Worm (Caenorhabditis elegans) whole organism, young adult: Measurements from ENCODE around the gene C55A6.1.

Experiments
- C06A6.2 ChIP-seq: fragments of 200-800 bp; sonication (Bioruptor generic); conservative IDR thresholded peaks from 2 replicates; pipeline ENCODE4 v1.3.6; 2022; ENCODE audit warnings: missing genetic modification characterization, missing compliant biosample characterization
- F22D6.2 ChIP-seq: sonication (generic microtip); optimal IDR thresholded peaks from 2 replicates; lab custom pipeline; 2016; ENCODE audit warnings: mild to moderate bottlenecking, missing genetic modification characterization, missing compliant biosample characterization
- Y56A3A.18 ChIP-seq: fragments of 200-800 bp; sonication (Bioruptor generic); IDR thresholded peaks from 2 replicates; pipeline ENCODE4 v1.3.6; 2022; ENCODE audit warnings: missing genetic modification reagents, missing genetic modification characterization, missing compliant biosample characterization
- Y67H2A.10 ChIP-seq: fragments of 200-800 bp; sonication (Bioruptor generic); conservative IDR thresholded peaks from 2 replicates; pipeline ENCODE4 v1.3.6; 2022; ENCODE audit warnings: missing genetic modification reagents, missing genetic modification characterization, missing compliant biosample characterization
- Y79H2A.3 ChIP-seq: fragments of 200-800 bp; sonication (Bioruptor generic); conservative IDR thresholded peaks from 2 replicates; pipeline ENCODE4 v1.3.6; 2022; ENCODE audit warnings: missing genetic modification reagents, missing genetic modification characterization, missing compliant biosample characterization
- Y95B8A.8 ChIP-seq: fragments of 200-800 bp; sonication (Bioruptor generic); IDR thresholded peaks from 2 replicates; pipeline ENCODE4 v1.3.6; 2022; ENCODE audit warnings: missing genetic modification reagents, missing genetic modification characterization, missing compliant biosample characterization
- ZK185.1 ChIP-seq: sonication (generic microtip); optimal IDR thresholded peaks from 2 replicates; lab custom pipeline; 2016; ENCODE audit warnings: mild to moderate bottlenecking, missing genetic modification characterization, missing compliant biosample characterization; ENCODE audit not compliant: poor library complexity, severe bottlenecking
- ama-1 ChIP-seq, 3 experiments: fragments of 150-350 bp in 1 of 3; sonication (generic microtip) in 2 of 3; optimal IDR thresholded peaks; 2 replicates each; lab custom pipeline; 2014 to 2018; ENCODE audit warnings: missing biosample characterization in 2 of 3, missing genetic modification characterization in 2 of 3, missing genetic modification reagents in 2 of 3
- aptf-3 ChIP-seq: fragments of 200-800 bp; sonication (Bioruptor generic); IDR thresholded peaks from 2 replicates; pipeline ENCODE4 v1.3.6; 2022; ENCODE audit warnings: missing genetic modification characterization, missing compliant biosample characterization
- ceh-58 ChIP-seq: fragments of 200-800 bp; sonication (Bioruptor generic); IDR thresholded peaks from 2 replicates; pipeline ENCODE4 v1.3.6; 2022; ENCODE audit warnings: missing genetic modification characterization, missing compliant biosample characterization
- ceh-79 ChIP-seq: sonication (generic microtip); optimal IDR thresholded peaks from 2 replicates; lab custom pipeline; 2017; ENCODE audit warnings: mild to moderate bottlenecking, missing genetic modification characterization, missing compliant biosample characterization
- egl-44 ChIP-seq: fragments of 200-800 bp; sonication (Bioruptor generic); IDR thresholded peaks from 2 replicates; pipeline ENCODE4 v1.3.6; 2022; ENCODE audit warnings: missing genetic modification reagents, missing genetic modification characterization, missing compliant biosample characterization
- ets-4 ChIP-seq: fragments of 200-800 bp; sonication (Bioruptor generic); optimal IDR thresholded peaks from 2 replicates; lab custom pipeline; 2018; ENCODE audit warnings: mild to moderate bottlenecking, missing genetic modification characterization, missing compliant biosample characterization
- gei-17 ChIP-seq: fragments of 200-800 bp; sonication (Bioruptor generic); optimal IDR thresholded peaks from 2 replicates; lab custom pipeline; 2018; ENCODE audit warnings: mild to moderate bottlenecking, missing genetic modification characterization, missing compliant biosample characterization
- hlh-12 ChIP-seq: sonication (generic microtip); optimal IDR thresholded peaks from 2 replicates; lab custom pipeline; 2016; ENCODE audit warnings: missing genetic modification characterization, missing compliant biosample characterization
- hlh-26 ChIP-seq: fragments of 200-800 bp; sonication (Bioruptor generic); conservative IDR thresholded peaks from 2 replicates; pipeline ENCODE4 v1.3.6; 2022; ENCODE audit warnings: missing genetic modification reagents, missing genetic modification characterization, missing compliant biosample characterization
- hsf-1 ChIP-seq: fragments of 200-800 bp; sonication (Bioruptor generic); IDR thresholded peaks from 2 replicates; pipeline ENCODE4 v1.3.6; 2022; ENCODE audit warnings: missing genetic modification reagents, missing genetic modification characterization, missing compliant biosample characterization
- lag-1 ChIP-seq: fragments of 200-800 bp; sonication (Bioruptor generic); IDR thresholded peaks from 2 replicates; pipeline ENCODE4 v1.3.6; 2022; ENCODE audit warnings: missing genetic modification reagents, missing genetic modification characterization, missing compliant biosample characterization
- let-607 ChIP-seq, 2 experiments: fragments of 200-800 bp in 1 of 2; sonication (Bioruptor generic) in 1 of 2; sonication (generic microtip) in 1 of 2; optimal IDR thresholded peaks; 2 replicates each; lab custom pipeline; 2016 to 2018; ENCODE audit warnings: mild to moderate bottlenecking in 2 of 2, missing compliant biosample characterization in 2 of 2, missing genetic modification characterization in 2 of 2, moderate library complexity in 2 of 2, missing genotype in 1 of 2
- lin-40 ChIP-seq: sonication (generic microtip); optimal IDR thresholded peaks from 2 replicates; lab custom pipeline; 2016; ENCODE audit warnings: missing genetic modification characterization, mild to moderate bottlenecking, missing compliant biosample characterization, missing genotype, missing genetic modification reagents
- lsl-1 ChIP-seq: fragments of 200-800 bp; sonication (Bioruptor generic); optimal IDR thresholded peaks from 2 replicates; lab custom pipeline; 2018; ENCODE audit warnings: mild to moderate bottlenecking, missing genetic modification characterization, moderate library complexity, missing compliant biosample characterization
- madf-3 ChIP-seq: fragments of 200-800 bp; sonication (Bioruptor generic); IDR thresholded peaks from 2 replicates; pipeline ENCODE4 v1.3.6; 2022; ENCODE audit warnings: missing genetic modification reagents, missing genetic modification characterization, missing compliant biosample characterization
- madf-6 ChIP-seq: fragments of 200-800 bp; sonication (Bioruptor generic); IDR thresholded peaks from 2 replicates; pipeline ENCODE4 v1.3.6; 2022; ENCODE audit warnings: missing genetic modification reagents, missing genetic modification characterization, missing compliant biosample characterization
- mcd-1 ChIP-seq: fragments of 200-800 bp; sonication (Bioruptor generic); IDR thresholded peaks from 2 replicates; pipeline ENCODE4 v1.3.6; 2022; ENCODE audit warnings: missing genetic modification reagents, missing genetic modification characterization, missing compliant biosample characterization
- nhr-90 ChIP-seq: sonication (generic microtip); optimal IDR thresholded peaks from 2 replicates; lab custom pipeline; 2016; ENCODE audit warnings: missing genotype, mild to moderate bottlenecking, missing genetic modification characterization, missing compliant biosample characterization
- pbrm-1 ChIP-seq: fragments of 200-800 bp; sonication (Bioruptor generic); IDR thresholded peaks from 2 replicates; pipeline ENCODE4 v1.3.6; 2022; ENCODE audit warnings: missing genetic modification reagents, missing genetic modification characterization, missing compliant biosample characterization
- rcor-1 ChIP-seq: fragments of 200-800 bp; sonication (Bioruptor generic); IDR thresholded peaks from 2 replicates; pipeline ENCODE4 v1.3.6; 2022; ENCODE audit warnings: missing genetic modification reagents, missing genetic modification characterization, missing compliant biosample characterization
- sea-2 ChIP-seq: fragments of 200-800 bp; sonication (Bioruptor generic); IDR thresholded peaks from 2 replicates; pipeline ENCODE4 v1.3.6; 2022; ENCODE audit warnings: missing genetic modification characterization, missing compliant biosample characterization
- snpc-1.1 ChIP-seq: sonication (generic microtip); optimal IDR thresholded peaks from 2 replicates; lab custom pipeline; 2017; ENCODE audit warnings: missing genetic modification characterization, mild to moderate bottlenecking, missing compliant biosample characterization, antibody characterized with exemption, moderate library complexity, missing genotype, missing genetic modification reagents; ENCODE audit not compliant: insufficient read depth
- snpc-3.4 ChIP-seq: sonication (generic microtip); optimal IDR thresholded peaks from 2 replicates; lab custom pipeline; 2017; ENCODE audit warnings: missing genetic modification characterization, mild to moderate bottlenecking, missing compliant biosample characterization, antibody characterized with exemption, moderate library complexity, missing genotype, missing genetic modification reagents
- tbx-9 ChIP-seq: sonication (generic microtip); optimal IDR thresholded peaks from 2 replicates; lab custom pipeline; 2016; ENCODE audit warnings: borderline replicate concordance, missing genetic modification characterization, inconsistent platforms, missing compliant biosample characterization
- zim-3 ChIP-seq: sonication (generic microtip); optimal IDR thresholded peaks from 2 replicates; lab custom pipeline; 2017; ENCODE audit warnings: mild to moderate bottlenecking, missing genetic modification characterization, moderate library complexity, missing compliant biosample characterization
- ztf-22 ChIP-seq: fragments of 200-800 bp; sonication (Bioruptor generic); optimal IDR thresholded peaks from 2 replicates; lab custom pipeline; 2018; ENCODE audit warnings: mild to moderate bottlenecking, missing genetic modification characterization, moderate library complexity, missing compliant biosample characterization
- ztf-25 ChIP-seq: fragments of 200-800 bp; sonication (Bioruptor generic); IDR thresholded peaks from 2 replicates; pipeline ENCODE4 v1.3.6; 2022; ENCODE audit warnings: missing genetic modification reagents, missing genetic modification characterization, missing compliant biosample characterization
- ztf-26 ChIP-seq: sonication (generic microtip); optimal IDR thresholded peaks from 2 replicates; lab custom pipeline; 2017; ENCODE audit warnings: missing genetic modification characterization, missing compliant biosample characterization

C55A6.1 gene

DNA sequence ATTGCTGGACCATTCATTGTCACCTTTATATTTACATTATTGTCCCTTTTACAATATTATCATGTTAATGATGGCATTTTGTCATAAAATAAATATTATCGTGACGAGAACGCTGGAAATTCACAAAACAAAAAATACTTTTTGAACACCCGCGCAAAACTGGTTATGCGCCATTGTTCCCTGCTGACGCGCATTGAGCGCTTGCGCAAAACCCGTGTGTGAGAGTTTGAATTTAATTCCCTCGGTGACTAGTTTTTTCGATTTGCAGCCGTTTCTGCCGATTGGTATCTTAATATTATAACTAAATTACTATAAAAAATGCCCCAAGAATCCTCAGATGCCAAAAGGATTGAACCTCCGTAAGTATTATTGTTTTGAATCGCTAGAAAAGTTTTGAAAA lies 16.7 kb upstream of the C55A6.1 start, which contains the start of gene pafo-1 (continued):
- TF ChIP-seq gei-17 (GFP tag; lab: Kevin White, UChicago) = no peak

DNA sequence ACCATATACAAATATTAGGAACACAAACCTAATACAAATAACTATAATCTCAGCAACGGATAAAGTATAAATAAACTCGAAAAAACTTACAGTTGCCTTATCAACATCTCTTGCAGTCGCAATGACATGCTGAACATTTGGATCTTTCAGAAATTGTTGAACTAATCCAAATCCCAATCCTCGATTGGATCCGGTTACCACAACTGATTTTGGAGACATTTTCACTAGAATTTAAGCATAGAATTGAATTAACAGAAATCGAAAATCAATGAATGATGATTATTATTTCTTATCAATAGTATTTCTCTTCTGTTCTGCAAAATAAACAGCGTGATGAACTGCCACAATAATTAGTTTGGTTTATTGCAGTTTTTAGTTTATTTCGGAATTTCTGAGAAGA lies 15.4 kb upstream of the C55A6.1 start, which contains the start of the genes C55A6.11 and C55A6.7:
C55A6.11 (plus strand) TSS at position 301 of the 400 bp plus-strand sequence.
C55A6.7 (minus strand) TSS at position 316 of the 400 bp plus-strand sequence.
- TF ChIP-seq Y56A3A.18 (GFP tag; lab: Robert Waterston, UW) = no peak
- no peak for TF ChIP-seq hlh-12 (tag; lab: Kevin White, UChicago)
- TF ChIP-seq hsf-1 (GFP tag; lab: Robert Waterston, UW) = no peak
- TF ChIP-seq madf-3 (GFP tag; lab: Robert Waterston, UW) = no peak
- TF ChIP-seq pbrm-1 (GFP tag; lab: Robert Waterston, UW) = no peak
- no peak for TF ChIP-seq ceh-79 (tag; lab: Kevin White, UChicago)
- no peak for TF ChIP-seq mcd-1
- TF ChIP-seq ztf-22 (GFP tag; lab: Kevin White, UChicago) = no peak
- TF ChIP-seq F22D6.2 = no peak
- TF ChIP-seq hlh-26 (GFP tag; lab: Robert Waterston, UW) = no peak
- TF ChIP-seq lsl-1 (GFP tag; lab: Kevin White, UChicago) = no peak
- TF ChIP-seq ztf-25 (GFP tag; lab: Robert Waterston, UW) = no peak
- TF ChIP-seq madf-6 (GFP tag; lab: Robert Waterston, UW) = no peak
- no peak for TF ChIP-seq ets-4 (GFP tag; lab: Kevin White, UChicago)
- TF ChIP-seq snpc-3.4 = no peak
- TF ChIP-seq Y79H2A.3 (GFP tag; lab: Robert Waterston, UW) = no peak
- TF ChIP-seq aptf-3 (GFP tag; lab: Robert Waterston, UW) = no peak
- no peak for TF ChIP-seq ztf-26 (tag; lab: Kevin White, UChicago)
- TF ChIP-seq, all 124 proteins: peak for 0

DNA sequence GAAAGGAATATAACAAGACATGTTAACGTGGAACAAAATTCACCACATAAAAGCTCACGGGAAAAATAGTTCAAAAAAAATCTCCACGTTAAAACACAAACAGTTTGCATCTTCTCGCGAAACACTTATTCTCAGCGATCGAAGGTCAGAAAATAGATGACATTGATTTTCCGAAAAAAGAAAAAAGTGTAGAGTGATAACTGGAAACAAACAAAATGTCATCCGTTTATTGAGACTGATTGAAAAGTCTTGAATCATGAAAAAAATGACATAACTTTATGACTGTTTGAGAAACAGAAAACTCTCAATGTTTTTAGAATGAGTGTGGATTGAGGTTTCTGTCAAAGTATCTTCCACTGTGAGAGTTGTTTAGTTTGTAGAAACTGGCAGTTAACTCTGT lies 13.0 kb upstream of the C55A6.1 start, which contains the start of gene C55A6.4:
C55A6.4 (minus strand) TSS at position 101 of the 400 bp plus-strand sequence.
- TF ChIP-seq tbx-9 (tag; lab: Kevin White, UChicago) (no peak), hlh-12 (tag; lab: Kevin White, UChicago) (no peak), ceh-58 (GFP tag; lab: Robert Waterston, UW) (no peak)

DNA sequence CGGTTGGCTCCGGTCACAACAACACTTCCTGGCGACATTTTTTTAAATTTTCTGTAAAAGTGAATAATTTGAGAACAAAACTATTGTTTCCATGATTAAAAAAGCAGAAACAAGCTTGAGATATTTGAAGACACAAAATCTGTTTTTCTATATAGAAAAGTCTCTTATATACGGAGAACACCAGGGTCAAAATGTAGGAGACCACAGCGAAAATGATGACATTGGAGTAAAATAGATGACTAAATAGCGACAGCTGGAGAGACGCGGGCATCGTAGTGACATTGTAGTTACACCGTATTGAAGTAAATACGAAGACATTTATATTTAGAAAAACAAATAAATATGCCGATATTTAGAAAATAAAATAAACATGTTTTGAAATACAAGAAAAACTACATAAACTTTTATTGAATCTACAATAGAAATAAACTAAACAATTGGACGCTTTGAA lies 11.4 kb upstream of the C55A6.1 start, which contains the start of gene sdz-8:
sdz-8 (minus strand) TSS at position 51 of the 451 bp plus-strand sequence.
- no peak for TF ChIP-seq Y67H2A.10
- TF ChIP-seq sea-2 = no peak
- TF ChIP-seq Y95B8A.8 = no peak
- TF ChIP-seq ceh-79 (tag; lab: Kevin White, UChicago) = no peak
- TF ChIP-seq let-607 (tag; optimal IDR thresholded peaks at IDR 0.05; lab: Kevin White, UChicago) = no peak
- no peak for TF ChIP-seq lag-1 (GFP tag; lab: Robert Waterston, UW)
- TF ChIP-seq egl-44 (GFP tag; lab: Robert Waterston, UW) = no peak
- TF ChIP-seq ama-1 (optimal IDR thresholded peaks at IDR 0.05; lab: Kevin White, UChicago) = no peak
- TF ChIP-seq ama-1 (GFP tag; optimal IDR thresholded peaks at IDR 0.05; lab: Kevin White, UChicago) = no peak
- no peak for TF ChIP-seq snpc-1.1 (tag; lab: Kevin White, UChicago)
- TF ChIP-seq C06A6.2 (GFP tag; lab: Robert Waterston, UW) = no peak
- no peak for TF ChIP-seq zim-3 (tag; lab: Kevin White, UChicago)
- no peak for TF ChIP-seq Y79H2A.3 (GFP tag; lab: Robert Waterston, UW)
- TF ChIP-seq rcor-1 (GFP tag; lab: Robert Waterston, UW) = no peak
- no peak for TF ChIP-seq F22D6.2
- no peak for TF ChIP-seq gei-17 (GFP tag; lab: Kevin White, UChicago)
- no peak for TF ChIP-seq lin-40 (tag; lab: Kevin White, UChicago)
- TF ChIP-seq ZK185.1 (tag; lab: Kevin White, UChicago) = no peak
- no peak for TF ChIP-seq nhr-90 (tag; lab: Kevin White, UChicago)
- TF ChIP-seq, all 124 proteins: peak for 0
